Worm (Caenorhabditis elegans): ENCODE measurements around the gene dpff-1.

- TF ChIP-seq hlh-30 (tag; optimal IDR thresholded peaks at IDR 0.05; ENCODE audit: insufficient read depth): no peak
- TF ChIP-seq rnt-1 (tag; optimal IDR thresholded peaks at IDR 0.05): no peak
- no peak for TF ChIP-seq ceh-18 (tag; optimal IDR thresholded peaks at IDR 0.05)
- TF ChIP-seq ets-4 (tag; optimal IDR thresholded peaks at IDR 0.05): no peak
- no peak for TF ChIP-seq ama-1 (optimal IDR thresholded peaks at IDR 0.05)
- no peak for TF ChIP-seq pag-3 (tag; optimal IDR thresholded peaks at IDR 0.05; ENCODE audit: borderline replicate concordance)
- TF ChIP-seq pha-4 (tag; optimal IDR thresholded peaks at IDR 0.05): no peak
- TF ChIP-seq ahr-1 (tag; optimal IDR thresholded peaks at IDR 0.05): no peak
- no peak for TF ChIP-seq pros-1 (tag; optimal IDR thresholded peaks at IDR 0.05)
- no peak for TF ChIP-seq unc-86 (tag; optimal IDR thresholded peaks at IDR 0.05)
These were observed 23.3 kb downstream of the dpff-1 start, which contains the start of gene F01F1.14 for ce11 chrIII:5882823-5883222.
